Fruit fly (Drosophila melanogaster): ENCODE measurements around the gene qin.

dm6 chr3R:18669812-18670211 lies 79.0 kb downstream of the qin start:
- TF ChIP-seq CG14711 (tag; optimal IDR thresholded peaks at IDR 0.05) (no peak), CG7101 (tag; optimal IDR thresholded peaks at IDR 0.05) (no peak), kay (GFP tag; ENCODE audit: borderline replicate concordance) (peak; percentile 25), Hr96 (GFP tag; optimal IDR thresholded peaks at IDR 0.05) (peak; percentile 7), toe (GFP tag; optimal IDR thresholded peaks at IDR 0.05) (no peak), CG12768 (GFP tag; optimal IDR thresholded peaks at IDR 0.05) (no peak)
